Fruit fly (Drosophila melanogaster): ENCODE measurements around the gene IKKepsilon.
A peak's percentile ranks its signal among the peaks of the same experiment; 100 is the strongest.

DNA sequence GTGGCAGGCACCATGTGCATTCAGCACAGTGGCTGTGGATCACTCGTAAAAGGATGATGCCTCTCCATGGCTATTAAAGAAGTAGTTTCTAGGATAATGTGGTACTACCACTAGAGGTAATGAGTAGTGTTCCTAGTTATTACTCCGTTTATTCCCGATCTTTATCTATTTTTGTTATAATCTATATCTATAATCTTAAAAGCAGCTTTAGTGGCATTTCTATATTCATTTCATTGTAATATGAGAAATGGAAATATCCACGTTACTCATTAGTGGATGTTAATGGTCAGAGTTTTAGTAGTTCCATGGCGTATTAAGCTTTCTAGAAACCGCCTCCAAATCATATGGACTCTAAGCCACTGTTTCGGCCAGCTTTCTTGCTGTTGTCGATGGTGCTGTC, 40.9 kb downstream of the IKKepsilon start:
- TF ChIP-seq CG8119 (GFP tag; IDR thresholded peaks at IDR 0.05) (peak; percentile 41; the same call in 2 of the 3 replicates), CG1621 (tag; optimal IDR thresholded peaks at IDR 0.05) (no peak), CG34406 (GFP tag; optimal IDR thresholded peaks at IDR 0.05) (no peak), Hr38 (GFP tag; optimal IDR thresholded peaks at IDR 0.05) (no peak), CG8632 (GFP tag; optimal IDR thresholded peaks at IDR 0.05) (no peak), Lpt (GFP tag; optimal IDR thresholded peaks at IDR 0.05) (no peak), Eip78C (GFP tag) (peak; percentile 88)

All from whole organism, prepupa.